Worm (Caenorhabditis elegans) whole organism, L1 larva: ENCODE results near the gene R10H10.7.
A peak's percentile ranks its signal among the peaks of the same experiment; 100 is the strongest.

Experiments used
- mep-1 ChIP-seq: fragments of 150-350 bp; optimal IDR thresholded peaks from 2 replicates; lab custom pipeline; 2014; ENCODE audit warnings: missing biosample characterization, missing genetic modification characterization
- rnt-1 ChIP-seq: sonication (generic microtip); optimal IDR thresholded peaks from 2 replicates; lab custom pipeline; 2016; ENCODE audit warnings: mild to moderate bottlenecking, missing genetic modification characterization, moderate library complexity, missing compliant biosample characterization
- snpc-4 ChIP-seq: fragments of 150-350 bp; optimal IDR thresholded peaks from 2 replicates; lab custom pipeline; 2014; ENCODE audit warnings: missing biosample characterization, missing genetic modification characterization
- tbx-2 ChIP-seq: sonication (generic microtip); optimal IDR thresholded peaks from 2 replicates; lab custom pipeline; 2016; ENCODE audit warnings: missing genetic modification characterization, missing compliant biosample characterization

DNA sequence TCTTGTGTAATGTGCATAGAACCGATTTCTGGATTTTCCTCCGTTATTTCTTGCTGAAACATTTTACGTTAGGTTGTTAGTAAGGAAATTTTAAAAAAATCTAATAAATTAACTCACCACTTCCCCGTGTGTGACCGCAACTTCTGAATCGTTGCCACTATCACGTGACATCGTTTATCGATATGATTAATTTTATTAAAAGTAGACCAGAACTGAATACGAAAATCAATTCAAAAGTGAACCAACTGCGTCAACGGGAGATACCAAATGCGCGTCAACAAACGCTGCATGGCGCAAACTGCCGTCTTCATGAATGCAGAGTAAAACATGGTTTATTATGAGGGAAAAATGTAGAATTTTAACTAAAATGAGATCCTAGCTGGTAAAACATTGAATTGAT, 47.7 kb downstream of the R10H10.7 start, which contains the start of gene sir-2.1:
- TF ChIP-seq mep-1 (tag; lab: Kevin White, UChicago) (peak; percentile 66), tbx-2 (tag; lab: Kevin White, UChicago) (peak; percentile 68), snpc-4 (tag; lab: Kevin White, UChicago) (peak; percentile 24), rnt-1 (tag; lab: Kevin White, UChicago) (peak; percentile 48)
